Worm (Caenorhabditis elegans): ENCODE data around the gene tdo-2.

DNA sequence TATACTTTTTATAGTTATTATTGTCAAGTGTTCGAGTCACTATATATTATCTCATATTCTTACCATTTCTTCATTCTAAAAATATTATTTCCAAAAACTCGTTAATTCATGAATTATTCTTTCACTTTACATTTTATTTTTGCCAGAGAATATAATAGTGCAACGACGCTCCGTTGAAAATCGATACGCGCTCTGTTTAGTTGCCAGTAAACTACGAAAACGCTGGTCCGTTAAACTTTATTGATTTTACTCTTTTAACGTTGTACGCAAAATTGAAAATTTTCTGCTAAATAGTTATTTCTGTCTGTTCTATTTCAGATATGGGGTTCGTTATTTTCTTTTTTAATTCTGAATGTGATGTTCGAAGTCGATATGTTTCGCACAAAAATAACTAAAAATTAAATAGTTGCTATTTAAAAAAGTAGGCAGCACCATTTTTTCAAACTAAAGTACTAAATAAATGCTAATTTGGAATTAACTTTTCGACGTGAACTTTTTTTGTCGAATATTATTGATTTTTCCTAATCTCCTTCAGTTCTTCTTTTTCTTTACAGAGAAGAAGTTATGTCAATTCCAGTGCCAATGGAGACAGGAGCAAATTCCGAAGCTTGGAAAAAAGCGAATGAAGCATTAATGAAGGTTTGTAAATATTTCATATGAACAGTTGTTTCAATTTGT lies 40.3 kb downstream of the tdo-2 start, which contains the start of gene hpo-10:
- TF ChIP-seq skn-1 (tag; optimal IDR thresholded peaks at IDR 0.05): no peak
- no peak for TF ChIP-seq nhr-77 (tag; optimal IDR thresholded peaks at IDR 0.05)
- no peak for TF ChIP-seq nhr-19 (GFP tag; conservative IDR thresholded peaks at IDR 0.05)
- peak; percentile 23 for TF ChIP-seq ama-1 (optimal IDR thresholded peaks at IDR 0.05)
- no peak for TF ChIP-seq ceh-88 (GFP tag; IDR thresholded peaks at IDR 0.05)

All from whole organism, L1 larva.